Worm (Caenorhabditis elegans) whole organism, early embryonic: ENCODE results near the gene T06E4.5.

ENCODE experiments used
- aly-1 ChIP-seq: sonication (generic microtip); optimal IDR thresholded peaks from 2 replicates; lab custom pipeline; 2016; ENCODE audit warnings: missing genetic modification characterization, missing compliant biosample characterization
- ama-1 ChIP-seq: fragments of 150-350 bp; optimal IDR thresholded peaks from 2 replicates; lab custom pipeline; 2014
- ceh-13 ChIP-seq: fragments of 200-800 bp; sonication (Bioruptor generic); optimal IDR thresholded peaks from 2 replicates; lab custom pipeline; 2018; ENCODE audit warnings: mild to moderate bottlenecking, missing genetic modification characterization, missing compliant biosample characterization
- ets-7 ChIP-seq: sonication (generic microtip); optimal IDR thresholded peaks from 2 replicates; lab custom pipeline; 2016; ENCODE audit warnings: missing genotype, missing genetic modification characterization, missing compliant biosample characterization
- flt-1 ChIP-seq: fragments of 200-800 bp; sonication (Bioruptor generic); IDR thresholded peaks from 2 replicates; pipeline ENCODE4 v1.3.6; 2022; ENCODE audit warnings: missing genetic modification characterization, missing compliant biosample characterization
- pes-1 ChIP-seq: fragments of 200-800 bp; sonication (Bioruptor generic); IDR thresholded peaks from 2 replicates; pipeline ENCODE4 v1.3.6; 2022; ENCODE audit warnings: missing genetic modification reagents, missing genetic modification characterization, missing compliant biosample characterization
- scrt-1 ChIP-seq: fragments of 200-800 bp; sonication (Bioruptor generic); IDR thresholded peaks from 2 replicates; pipeline ENCODE4 v1.3.6; 2022; ENCODE audit warnings: missing genetic modification characterization, missing compliant biosample characterization
- tbx-37 ChIP-seq: fragments of 200-800 bp; sonication (Bioruptor generic); conservative IDR thresholded peaks from 2 replicates; pipeline ENCODE4 v1.3.6; 2022; ENCODE audit warnings: missing genetic modification reagents, missing genetic modification characterization, missing compliant biosample characterization
- tra-4 ChIP-seq: sonication (generic microtip); optimal IDR thresholded peaks from 2 replicates; lab custom pipeline; 2017; ENCODE audit warnings: missing genetic modification characterization, missing compliant biosample characterization

- TF ChIP-seq tbx-37 (GFP tag; lab: Robert Waterston, UW) (no peak), ama-1 (lab: Kevin White, UChicago) (no peak), ceh-13 (GFP tag; lab: Kevin White, UChicago) (no peak), aly-1 (tag; lab: Kevin White, UChicago) (no peak), ets-7 (no peak), scrt-1 (GFP tag; lab: Robert Waterston, UW) (no peak), flt-1 (GFP tag; lab: Robert Waterston, UW) (no peak), pes-1 (no peak), tra-4 (no peak)
These were observed 35.4 kb downstream of the T06E4.5 start, which contains the start of gene ZK287.1 for ce11 chrV:9666394-9666793.
